Fruit fly (Drosophila melanogaster): ENCODE measurements around the gene Cyp4d20.

Gene Cyp4d20

DNA sequence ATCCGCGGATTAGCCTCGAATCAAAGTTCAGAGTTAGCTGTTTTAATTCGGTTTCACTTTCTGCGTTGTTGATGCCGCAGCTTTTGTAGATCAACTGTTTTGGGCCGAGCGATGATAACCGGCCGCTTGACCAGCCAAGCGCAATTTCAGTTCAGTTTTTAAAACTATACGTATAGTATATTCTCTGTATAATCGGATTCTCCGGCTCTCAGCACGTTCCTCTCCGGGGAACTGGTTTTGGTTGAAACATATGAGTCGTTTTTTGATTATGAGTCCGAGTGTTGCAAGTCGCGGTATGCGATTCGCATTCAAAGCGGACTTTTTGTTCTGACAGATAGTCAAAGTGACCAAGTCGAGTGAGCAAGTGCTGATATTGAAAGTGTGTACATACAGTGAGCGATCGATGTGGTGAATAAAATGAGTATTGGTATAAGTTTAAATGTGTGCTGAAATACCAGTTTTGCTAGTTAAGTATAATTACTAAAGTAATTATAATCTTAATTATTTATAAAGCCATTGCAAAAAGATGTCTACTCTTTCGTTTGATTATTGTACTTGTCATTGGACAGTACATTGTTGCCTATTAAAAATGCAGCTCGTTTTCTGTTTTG lies at the start of gene Cyp4d20:
Gene Cyp4d20 (minus strand): TSS at position 100 of the 611 bp plus-strand sequence.
- no peak for TF ChIP-seq psq (optimal IDR thresholded peaks at IDR 0.05)
- no peak for TF ChIP-seq insv (optimal IDR thresholded peaks at IDR 0.05)
- TF ChIP-seq ttk (optimal IDR thresholded peaks at IDR 0.05): no peak

DNA sequence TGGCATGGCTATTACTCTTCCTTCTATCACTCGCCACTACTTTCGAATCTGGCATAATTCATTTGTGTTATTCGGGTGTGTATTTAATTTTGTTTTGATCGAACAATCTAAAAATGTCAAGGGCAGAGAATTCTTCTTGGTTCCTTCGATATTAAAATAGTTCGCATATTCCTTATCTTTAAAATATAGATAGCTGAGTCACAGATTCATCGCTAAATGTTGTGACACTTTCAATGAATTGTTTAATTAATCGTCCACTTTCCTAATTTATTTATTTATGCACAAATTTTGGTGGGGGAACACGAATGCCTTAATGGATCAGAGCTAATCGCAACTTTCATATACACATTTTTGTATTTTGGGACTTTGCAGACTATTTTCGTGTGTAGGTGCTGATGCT lies 48.6 kb upstream of the Cyp4d20 start, which contains the start of gene CG32295:
Gene CG32295 (minus strand): TSS at position 101 of the 400 bp plus-strand sequence.
- no peak for TF ChIP-seq psq (optimal IDR thresholded peaks at IDR 0.05)
- TF ChIP-seq Sin3A (optimal IDR thresholded peaks at IDR 0.05): no peak
- TF ChIP-seq insv (optimal IDR thresholded peaks at IDR 0.05): no peak
- no peak for TF ChIP-seq ttk (optimal IDR thresholded peaks at IDR 0.05)
- TF ChIP-seq h (optimal IDR thresholded peaks at IDR 0.05): no peak
- no peak for TF ChIP-seq Myc (optimal IDR thresholded peaks at IDR 0.05)

- no peak for TF ChIP-seq Myc (optimal IDR thresholded peaks at IDR 0.05)
- no peak for TF ChIP-seq ttk (optimal IDR thresholded peaks at IDR 0.05)
- no peak for TF ChIP-seq psq (optimal IDR thresholded peaks at IDR 0.05)
- TF ChIP-seq h (optimal IDR thresholded peaks at IDR 0.05): no peak
- TF ChIP-seq Sin3A (optimal IDR thresholded peaks at IDR 0.05): no peak
- no peak for TF ChIP-seq insv (optimal IDR thresholded peaks at IDR 0.05)
Measured at dm6 chr3L:2515197-2515596, 36.9 kb upstream of the Cyp4d20 start.

DNA sequence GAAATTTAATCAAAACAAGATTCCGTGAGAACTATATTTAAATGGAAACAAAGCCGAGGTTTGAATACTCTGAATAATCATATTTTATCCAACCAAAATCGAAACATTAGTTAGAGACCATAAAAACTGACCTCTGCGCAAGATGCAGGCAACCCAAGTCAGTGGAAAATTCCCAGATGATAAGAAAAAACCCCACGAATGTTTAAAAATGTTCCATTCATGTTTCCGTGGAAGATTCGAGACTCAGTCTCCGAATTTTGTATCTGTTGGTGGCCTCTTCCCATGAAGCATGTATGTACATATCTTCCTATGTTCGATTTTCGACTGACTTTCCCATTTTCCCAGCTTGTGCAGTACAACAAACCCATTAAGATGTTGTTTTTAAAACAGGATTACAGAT lies 26.5 kb upstream of the Cyp4d20 start:
- no peak for TF ChIP-seq insv (optimal IDR thresholded peaks at IDR 0.05)
- TF ChIP-seq ttk (optimal IDR thresholded peaks at IDR 0.05): no peak
- TF ChIP-seq h (optimal IDR thresholded peaks at IDR 0.05): no peak
- no peak for TF ChIP-seq Sin3A (optimal IDR thresholded peaks at IDR 0.05)
- no peak for TF ChIP-seq Myc (optimal IDR thresholded peaks at IDR 0.05)
- no peak for TF ChIP-seq psq (optimal IDR thresholded peaks at IDR 0.05)

DNA sequence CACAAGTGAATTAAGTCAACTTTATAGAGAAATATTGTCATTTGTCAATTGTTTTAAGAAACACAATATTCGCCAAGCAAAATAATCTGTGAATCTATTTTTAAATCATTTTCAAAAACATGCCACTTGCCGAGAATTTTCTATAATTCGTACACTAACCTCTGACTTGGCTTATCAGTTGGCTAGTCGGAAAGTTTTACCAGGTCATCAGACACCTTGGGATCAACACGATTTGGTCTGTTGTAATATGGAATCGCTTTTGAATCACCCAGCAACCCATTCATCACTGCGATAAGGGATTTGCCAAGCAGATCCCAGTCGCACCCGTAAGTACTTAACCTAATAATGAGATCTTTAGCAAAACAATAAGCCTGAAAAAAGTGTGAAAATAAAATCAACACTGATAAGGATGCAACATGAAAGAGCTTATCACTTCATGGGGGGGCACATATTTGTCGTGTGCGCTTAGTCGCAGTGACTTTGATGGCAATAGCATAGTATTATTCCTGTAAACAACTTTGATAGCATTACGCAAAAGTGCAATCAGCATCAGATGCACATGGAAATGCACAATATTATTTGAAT lies 25.9 kb upstream of the Cyp4d20 start:
- no peak for TF ChIP-seq ttk (optimal IDR thresholded peaks at IDR 0.05)
- TF ChIP-seq psq (optimal IDR thresholded peaks at IDR 0.05): no peak
- TF ChIP-seq Sin3A (optimal IDR thresholded peaks at IDR 0.05): no peak

DNA sequence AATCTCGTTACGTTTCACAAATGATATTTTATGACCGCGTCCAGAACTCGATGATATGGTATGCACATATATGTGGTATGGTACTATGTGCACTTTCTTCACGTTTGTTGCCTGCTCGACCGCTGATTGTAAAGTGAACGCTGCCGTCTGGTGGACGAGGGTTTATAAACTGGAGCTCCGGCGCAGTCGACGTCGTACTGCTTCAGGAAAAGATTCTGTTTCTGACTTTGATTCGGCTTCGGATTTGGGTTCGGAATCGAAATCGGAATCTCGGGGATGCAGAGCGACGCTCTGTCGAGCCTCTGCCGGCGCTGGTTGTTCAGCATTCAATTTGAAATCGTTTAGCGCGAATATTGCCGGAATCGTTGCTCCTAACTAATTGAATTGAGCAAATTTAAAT lies 25.2 kb upstream of the Cyp4d20 start, which contains the start of gene CG16758:
Gene CG16758 (minus strand): TSS at position 142 of the 400 bp plus-strand sequence.
- TF ChIP-seq psq (optimal IDR thresholded peaks at IDR 0.05): no peak
- TF ChIP-seq ttk (optimal IDR thresholded peaks at IDR 0.05): no peak
- TF ChIP-seq insv (optimal IDR thresholded peaks at IDR 0.05): no peak
- no peak for TF ChIP-seq Myc (optimal IDR thresholded peaks at IDR 0.05)
- TF ChIP-seq Sin3A (optimal IDR thresholded peaks at IDR 0.05): no peak
- TF ChIP-seq h (optimal IDR thresholded peaks at IDR 0.05): no peak

DNA sequence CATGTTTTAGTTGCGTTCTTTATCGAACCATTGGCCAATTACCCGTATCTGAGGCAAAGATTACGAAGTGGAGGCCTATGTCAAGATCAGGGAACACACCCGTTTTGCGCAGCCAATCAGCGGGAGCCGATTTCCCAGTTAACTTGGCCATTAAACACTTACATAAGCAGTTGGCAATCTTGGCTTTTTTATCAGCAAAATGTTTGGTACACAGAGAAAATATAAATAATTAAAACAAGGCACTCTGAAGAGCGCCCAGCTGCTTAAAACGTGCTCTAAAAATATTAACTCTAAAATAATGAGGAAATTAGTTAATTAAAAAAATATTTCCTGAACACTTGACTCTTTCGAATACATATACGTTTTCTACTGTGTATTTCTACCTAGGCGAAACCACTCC lies 23.5 kb upstream of the Cyp4d20 start:
- no peak for TF ChIP-seq Myc (optimal IDR thresholded peaks at IDR 0.05)
- no peak for TF ChIP-seq psq (optimal IDR thresholded peaks at IDR 0.05)
- no peak for TF ChIP-seq insv (optimal IDR thresholded peaks at IDR 0.05)
- TF ChIP-seq Sin3A (optimal IDR thresholded peaks at IDR 0.05): no peak
- TF ChIP-seq ttk (optimal IDR thresholded peaks at IDR 0.05): no peak
- TF ChIP-seq h (optimal IDR thresholded peaks at IDR 0.05): no peak

- TF ChIP-seq Myc (optimal IDR thresholded peaks at IDR 0.05) (no peak), psq (optimal IDR thresholded peaks at IDR 0.05) (no peak), ttk (optimal IDR thresholded peaks at IDR 0.05) (no peak)
Measured at dm6 chr3L:2499077-2499476, 20.8 kb upstream of the Cyp4d20 start.

dm6 chr3L:2494183-2494541 lies 15.9 kb upstream of the Cyp4d20 start:
- TF ChIP-seq psq (optimal IDR thresholded peaks at IDR 0.05) (no peak), Myc (optimal IDR thresholded peaks at IDR 0.05) (no peak), h (optimal IDR thresholded peaks at IDR 0.05) (no peak), insv (optimal IDR thresholded peaks at IDR 0.05) (no peak), Sin3A (optimal IDR thresholded peaks at IDR 0.05) (no peak), ttk (optimal IDR thresholded peaks at IDR 0.05) (no peak)

DNA sequence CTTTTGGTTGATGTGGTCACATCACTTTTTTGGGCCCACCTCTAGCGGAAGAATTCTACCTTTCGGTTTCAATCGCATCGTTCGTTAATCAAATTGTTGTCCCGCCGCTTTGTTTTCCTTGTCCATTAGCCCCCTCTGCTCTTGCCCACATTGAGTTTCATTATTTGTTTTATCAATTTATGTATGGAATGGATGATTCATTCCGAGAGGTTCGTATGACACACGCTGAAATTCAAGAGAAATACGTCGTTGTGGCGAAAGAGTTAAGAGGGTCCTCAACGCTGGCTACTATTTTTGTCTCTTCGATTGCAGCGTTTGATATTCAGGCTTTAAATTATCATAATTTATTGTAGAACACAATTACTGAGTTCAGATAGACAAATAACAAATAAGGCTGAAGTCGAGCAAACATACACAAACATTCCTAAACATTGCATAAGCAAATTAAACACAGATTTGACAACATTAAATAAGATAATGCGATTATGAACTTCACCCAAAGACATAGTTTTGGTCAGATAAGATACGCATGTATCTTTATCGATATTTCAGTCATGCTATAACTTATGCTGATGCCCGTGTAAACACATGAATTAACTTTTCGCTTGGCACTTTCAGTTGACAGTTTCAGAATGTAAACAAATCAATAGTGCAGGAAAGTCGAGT lies 15.4 kb upstream of the Cyp4d20 start:
- TF ChIP-seq insv (optimal IDR thresholded peaks at IDR 0.05) (no peak), Sin3A (optimal IDR thresholded peaks at IDR 0.05) (no peak), h (optimal IDR thresholded peaks at IDR 0.05) (no peak), ttk (optimal IDR thresholded peaks at IDR 0.05) (no peak), psq (optimal IDR thresholded peaks at IDR 0.05) (no peak), Myc (optimal IDR thresholded peaks at IDR 0.05) (no peak)

DNA sequence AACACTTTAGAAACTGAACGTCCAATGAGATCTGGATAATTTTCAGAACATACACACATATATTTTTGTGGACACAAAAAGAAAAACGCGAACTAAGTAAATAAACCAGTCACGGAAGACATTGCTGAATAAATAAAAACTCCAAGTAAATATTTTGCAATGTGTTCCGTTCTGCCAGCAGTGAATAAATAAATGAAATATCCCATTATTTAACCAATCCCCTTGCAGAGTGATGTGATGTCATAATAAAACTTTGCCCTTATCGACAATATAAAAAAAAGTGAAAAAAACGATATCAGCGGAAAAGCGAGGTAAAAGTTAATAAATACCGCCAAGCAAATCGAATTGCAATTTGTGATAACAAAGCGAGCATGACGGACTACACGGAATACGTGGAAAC lies 12.5 kb upstream of the Cyp4d20 start:
- no peak for TF ChIP-seq Myc (optimal IDR thresholded peaks at IDR 0.05)
- no peak for TF ChIP-seq h (optimal IDR thresholded peaks at IDR 0.05)
- TF ChIP-seq insv (optimal IDR thresholded peaks at IDR 0.05): no peak
- TF ChIP-seq ttk (optimal IDR thresholded peaks at IDR 0.05): no peak
- TF ChIP-seq Sin3A (optimal IDR thresholded peaks at IDR 0.05): no peak
- TF ChIP-seq psq (optimal IDR thresholded peaks at IDR 0.05): no peak

- TF ChIP-seq h (optimal IDR thresholded peaks at IDR 0.05): no peak
- no peak for TF ChIP-seq Sin3A (optimal IDR thresholded peaks at IDR 0.05)
- TF ChIP-seq Myc (optimal IDR thresholded peaks at IDR 0.05): no peak
- no peak for TF ChIP-seq psq (optimal IDR thresholded peaks at IDR 0.05)
- no peak for TF ChIP-seq insv (optimal IDR thresholded peaks at IDR 0.05)
Measured at dm6 chr3L:2489855-2490254, 11.6 kb upstream of the Cyp4d20 start.

dm6 chr3L:2489438-2489837 lies 11.2 kb upstream of the Cyp4d20 start:
- no peak for TF ChIP-seq insv (optimal IDR thresholded peaks at IDR 0.05)
- no peak for TF ChIP-seq Myc (optimal IDR thresholded peaks at IDR 0.05)
